Worm (Caenorhabditis elegans): Measurements from ENCODE around the gene srj-4.

Gene srj-4

ce11 chrV:12190943-12191569 is 28.1 kb downstream of the srj-4 start, which contains the start of gene dpy-30 (continued):
- no peak for TF ChIP-seq F26F4.8 (GFP tag; conservative IDR thresholded peaks at IDR 0.05)
- TF ChIP-seq ZK546.5 (tag; optimal IDR thresholded peaks at IDR 0.05): no peak
- TF ChIP-seq ceh-20 (GFP tag; IDR thresholded peaks at IDR 0.05): no peak
- TF ChIP-seq lin-29 (GFP tag; IDR thresholded peaks at IDR 0.05): no peak
- no peak for TF ChIP-seq F37D6.2 (tag; optimal IDR thresholded peaks at IDR 0.05)
- TF ChIP-seq F44E2.7 (GFP tag; IDR thresholded peaks at IDR 0.05): no peak
- TF ChIP-seq madf-9 (GFP tag; conservative IDR thresholded peaks at IDR 0.05): no peak
- no peak for TF ChIP-seq vab-7 (GFP tag; IDR thresholded peaks at IDR 0.05)
- TF ChIP-seq ceh-44 (GFP tag; IDR thresholded peaks at IDR 0.05): no peak
- no peak for TF ChIP-seq nhr-48 (tag; optimal IDR thresholded peaks at IDR 0.05)
- peak; percentile 56 for TF ChIP-seq mep-1 (tag; optimal IDR thresholded peaks at IDR 0.05)
- no peak for TF ChIP-seq ztf-11 (tag; optimal IDR thresholded peaks at IDR 0.05)
- TF ChIP-seq egl-27 (tag; optimal IDR thresholded peaks at IDR 0.05): no peak
- peak; percentile 22 for TF ChIP-seq rbr-2 (tag; optimal IDR thresholded peaks at IDR 0.05)
- no peak for TF ChIP-seq dmd-9 (GFP tag; IDR thresholded peaks at IDR 0.05)
- no peak for TF ChIP-seq sdz-12 (GFP tag; optimal IDR thresholded peaks at IDR 0.05)
- TF ChIP-seq ceh-32 (tag; optimal IDR thresholded peaks at IDR 0.05; ENCODE audit: poor library complexity): no peak
- TF ChIP-seq snpc-1.2 (GFP tag; IDR thresholded peaks at IDR 0.05): no peak
- TF ChIP-seq unc-62 (GFP tag; optimal IDR thresholded peaks at IDR 0.05 in 1 of 2): no peak
- no peak for TF ChIP-seq unc-62 (tag; optimal IDR thresholded peaks at IDR 0.05)
- no peak for TF ChIP-seq egl-43 (GFP tag; IDR thresholded peaks at IDR 0.05)
- no peak for TF ChIP-seq daf-12 (tag; optimal IDR thresholded peaks at IDR 0.05)

ce11 chrV:12192129-12192528 is 29.1 kb downstream of the srj-4 start, which contains the start of gene rnp-1:
Gene rnp-1 (plus strand): TSS chrV:12192273.
- TF ChIP-seq T20F7.1 (GFP tag; optimal IDR thresholded peaks at IDR 0.05) (peak; percentile 4), lin-38 (GFP tag; IDR thresholded peaks at IDR 0.05) (peak; percentile 45), nhr-76 (tag; optimal IDR thresholded peaks at IDR 0.05) (no peak), Y48G9A.11 (GFP tag; IDR thresholded peaks at IDR 0.05) (peak; percentile 57)

ce11 chrV:12194275-12194674 is 31.3 kb downstream of the srj-4 start, which contains the start of gene ogdh-2:
Gene ogdh-2 (plus strand): TSS chrV:12194507.
- TF ChIP-seq nhr-42 (GFP tag; IDR thresholded peaks at IDR 0.05) (no peak), pha-4 (GFP tag; IDR thresholded peaks at IDR 0.05) (no peak), pha-4 (tag; optimal IDR thresholded peaks at IDR 0.05) (no peak), ceh-44 (GFP tag; IDR thresholded peaks at IDR 0.05) (no peak), tag-97 (GFP tag; IDR thresholded peaks at IDR 0.05) (no peak), lir-3 (tag; optimal IDR thresholded peaks at IDR 0.05) (no peak), fos-1 (tag; optimal IDR thresholded peaks at IDR 0.05) (no peak), nhr-28 (tag; optimal IDR thresholded peaks at IDR 0.05) (peak; percentile 2), Y5F2A.4 (GFP tag; optimal IDR thresholded peaks at IDR 0.05) (no peak), T26A8.4 (GFP tag; IDR thresholded peaks at IDR 0.05) (no peak), sdz-12 (GFP tag; optimal IDR thresholded peaks at IDR 0.05) (no peak), daf-8 (GFP tag; IDR thresholded peaks at IDR 0.05) (no peak), hlh-30 (tag; optimal IDR thresholded peaks at IDR 0.05; ENCODE audit: insufficient read depth) (peak; percentile 40), saeg-2 (GFP tag; IDR thresholded peaks at IDR 0.05) (no peak), unc-62 (GFP tag; optimal IDR thresholded peaks at IDR 0.05 in 1 of 2) (peak in 1 of 2 experiments; percentile 20), unc-62 (tag; optimal IDR thresholded peaks at IDR 0.05) (no peak), lsy-2 (tag; optimal IDR thresholded peaks at IDR 0.05) (peak in 1 of 2 experiments; percentile 26), zip-2 (tag; optimal IDR thresholded peaks at IDR 0.05) (no peak), daf-12 (tag; optimal IDR thresholded peaks at IDR 0.05) (no peak), lin-38 (GFP tag; IDR thresholded peaks at IDR 0.05) (no peak), mdl-1 (tag; optimal IDR thresholded peaks at IDR 0.05) (peak in 1 of 2 experiments; percentile 14), madf-9 (GFP tag; conservative IDR thresholded peaks at IDR 0.05) (no peak)
